Fruit fly (Drosophila melanogaster) whole organism, prepupa: ENCODE results near the gene Sec15.

Source experiments
- Blimp-1 ChIP-seq: fragments of 200-800 bp; sonication (Bioruptor generic); optimal IDR thresholded peaks from 3 replicates; lab custom pipeline; 2017; ENCODE audit warnings: missing biosample characterization, missing genetic modification characterization, mild to moderate bottlenecking, moderate library complexity, missing genetic modification reagents
- CG10631 ChIP-seq: fragments of 200-800 bp; sonication (Bioruptor generic); optimal IDR thresholded peaks from 2 replicates; lab custom pipeline; 2016; ENCODE audit warnings: missing biosample characterization, missing genetic modification characterization
- CG10669 ChIP-seq: fragments of 200-800 bp; sonication (Bioruptor generic); optimal IDR thresholded peaks from 3 replicates; lab custom pipeline; 2018; ENCODE audit warnings: missing biosample characterization, mild to moderate bottlenecking, missing genetic modification characterization, moderate library complexity
- CG11762 ChIP-seq: fragments of 200-800 bp; sonication (Bioruptor generic); optimal IDR thresholded peaks from 3 replicates; lab custom pipeline; 2016; ENCODE audit warnings: missing biosample characterization, missing genetic modification characterization; ENCODE audit not compliant: insufficient read depth
- CG15336 ChIP-seq: fragments of 200-800 bp; sonication (Bioruptor generic); IDR thresholded peaks from 2 replicates; pipeline ENCODE4 v1.3.6; 2022; ENCODE audit warnings: missing biosample characterization, missing genetic modification characterization
- CG1621 ChIP-seq: fragments of 200-800 bp; sonication (Bioruptor generic); optimal IDR thresholded peaks from 3 replicates; lab custom pipeline; 2018; ENCODE audit warnings: missing biosample characterization, mild to moderate bottlenecking, missing genetic modification characterization
- CG16779 ChIP-seq: fragments of 200-800 bp; sonication (Bioruptor generic); optimal IDR thresholded peaks from 3 replicates; lab custom pipeline; 2017; ENCODE audit warnings: missing biosample characterization, mild to moderate bottlenecking, missing genetic modification characterization
- CG3032 ChIP-seq: fragments of 200-800 bp; optimal IDR thresholded peaks from 2 replicates; lab custom pipeline; 2019; ENCODE audit warnings: missing biosample characterization, mild to moderate bottlenecking, missing genetic modification characterization, moderate library complexity
- CG31627 ChIP-seq: fragments of 200-800 bp; sonication (Bioruptor generic); optimal IDR thresholded peaks from 3 replicates; lab custom pipeline; 2016; ENCODE audit warnings: missing biosample characterization, missing genetic modification characterization
- CG34406 ChIP-seq: fragments of 200-800 bp; sonication (Bioruptor generic); optimal IDR thresholded peaks from 3 replicates; lab custom pipeline; 2016; ENCODE audit warnings: missing biosample characterization, missing genetic modification characterization
- CG3919 ChIP-seq: fragments of 200-800 bp; sonication (Bioruptor generic); optimal IDR thresholded peaks from 3 replicates; lab custom pipeline; 2016; ENCODE audit warnings: missing biosample characterization, missing genetic modification characterization
- CG4318 ChIP-seq: fragments of 200-800 bp; sonication (Bioruptor generic); optimal IDR thresholded peaks from 3 replicates; lab custom pipeline; 2017; ENCODE audit warnings: missing biosample characterization, mild to moderate bottlenecking, missing genetic modification characterization
- CG6163 ChIP-seq: fragments of 200-800 bp; sonication (Bioruptor generic); IDR thresholded peaks from 3 replicates; pipeline ENCODE4 v1.3.6; 2022; ENCODE audit warnings: missing biosample characterization, missing genetic modification characterization
- CG6808 ChIP-seq: fragments of 200-800 bp; sonication (Bioruptor generic); optimal IDR thresholded peaks from 3 replicates; lab custom pipeline; 2017; ENCODE audit warnings: missing biosample characterization, missing genetic modification characterization, mild to moderate bottlenecking, moderate library complexity, missing genetic modification reagents
- CG6854 ChIP-seq: fragments of 200-800 bp; sonication (Bioruptor generic); optimal IDR thresholded peaks from 2 replicates; lab custom pipeline; 2017; ENCODE audit warnings: missing biosample characterization, mild to moderate bottlenecking, missing genetic modification characterization
- CG8119 ChIP-seq: fragments of 200-800 bp; sonication (Bioruptor generic); IDR thresholded peaks from 3 replicates; pipeline ENCODE4 v1.3.6; 2022; ENCODE audit warnings: missing biosample characterization, missing genetic modification characterization
- Eip75B ChIP-seq: fragments of 200-800 bp; sonication (Bioruptor generic); optimal IDR thresholded peaks from 3 replicates; lab custom pipeline; 2016; ENCODE audit warnings: missing biosample characterization, missing genetic modification characterization
- Ets96B ChIP-seq: fragments of 200-800 bp; optimal IDR thresholded peaks from 2 replicates; lab custom pipeline; 2019; ENCODE audit warnings: missing biosample characterization, mild to moderate bottlenecking, missing genetic modification characterization, moderate library complexity
- Gug ChIP-seq: fragments of 200-800 bp; sonication (Bioruptor generic); IDR thresholded peaks from 2 replicates; pipeline ENCODE4 v1.3.6; 2022; ENCODE audit warnings: missing biosample characterization, missing genetic modification characterization
- Hr38 ChIP-seq: sonication (Bioruptor generic); optimal IDR thresholded peaks from 2 replicates; lab custom pipeline; 2016; ENCODE audit warnings: missing biosample characterization, missing genetic modification characterization
- Hr39 ChIP-seq: fragments of 200-800 bp; sonication (Bioruptor generic); optimal IDR thresholded peaks from 2 replicates; lab custom pipeline; 2016; ENCODE audit warnings: missing biosample characterization, missing genetic modification characterization
- Hr4 ChIP-seq: fragments of 200-800 bp; sonication (Bioruptor generic); optimal IDR thresholded peaks from 3 replicates; lab custom pipeline; 2016; ENCODE audit warnings: missing biosample characterization, missing genetic modification characterization
- Lpt ChIP-seq: fragments of 200-800 bp; sonication (Bioruptor generic); optimal IDR thresholded peaks from 3 replicates; lab custom pipeline; 2016; ENCODE audit warnings: missing biosample characterization, missing genetic modification characterization
- Met ChIP-seq: fragments of 200-800 bp; sonication (Bioruptor generic); optimal IDR thresholded peaks from 3 replicates; lab custom pipeline; 2016; ENCODE audit warnings: missing biosample characterization, missing genetic modification characterization
- Smox ChIP-seq: fragments of 200-800 bp; sonication (Bioruptor generic); optimal IDR thresholded peaks from 3 replicates; lab custom pipeline; 2016; ENCODE audit warnings: missing biosample characterization, missing genetic modification characterization
- Sox102F ChIP-seq: fragments of 200-800 bp; sonication (Bioruptor generic); optimal IDR thresholded peaks from 2 replicates; lab custom pipeline; 2016; ENCODE audit warnings: missing biosample characterization, mild to moderate bottlenecking, missing genetic modification characterization
- Sox15 ChIP-seq: fragments of 200-800 bp; sonication (Bioruptor generic); optimal IDR thresholded peaks from 3 replicates; lab custom pipeline; 2016; ENCODE audit warnings: missing biosample characterization, missing genetic modification characterization
- achi ChIP-seq: fragments of 200-800 bp; sonication (Bioruptor generic); optimal IDR thresholded peaks from 3 replicates; lab custom pipeline; 2016; ENCODE audit warnings: missing biosample characterization, missing genetic modification characterization
- dac ChIP-seq: fragments of 200-800 bp; sonication (Bioruptor generic); optimal IDR thresholded peaks from 2 replicates; lab custom pipeline; 2017; ENCODE audit warnings: missing biosample characterization, mild to moderate bottlenecking, missing genetic modification characterization
- dsx ChIP-seq: fragments of 200-800 bp; optimal IDR thresholded peaks from 3 replicates; lab custom pipeline; 2019; ENCODE audit warnings: missing biosample characterization, mild to moderate bottlenecking, missing genetic modification characterization, moderate library complexity; ENCODE audit not compliant: poor library complexity, severe bottlenecking
- eg ChIP-seq: fragments of 200-800 bp; sonication (Bioruptor generic); IDR thresholded peaks from 3 replicates; pipeline ENCODE4 v1.3.6; 2022; ENCODE audit warnings: missing biosample characterization, missing genetic modification characterization
- esn ChIP-seq: fragments of 200-800 bp; sonication (Bioruptor generic); optimal IDR thresholded peaks from 2 replicates; lab custom pipeline; 2016; ENCODE audit warnings: missing biosample characterization, mild to moderate bottlenecking, missing genetic modification characterization, moderate library complexity
- fd85E ChIP-seq: fragments of 200-800 bp; sonication (Bioruptor generic); optimal IDR thresholded peaks from 3 replicates; lab custom pipeline; 2016; ENCODE audit warnings: missing biosample characterization, missing genetic modification characterization
- fkh ChIP-seq: fragments of 200-800 bp; sonication (Bioruptor generic); optimal IDR thresholded peaks from 3 replicates; lab custom pipeline; 2017; ENCODE audit warnings: missing biosample characterization, mild to moderate bottlenecking, missing genetic modification characterization, moderate library complexity
- lz ChIP-seq: fragments of 200-800 bp; sonication (Bioruptor generic); optimal IDR thresholded peaks from 3 replicates; lab custom pipeline; 2016; ENCODE audit warnings: missing biosample characterization, missing genetic modification characterization
- net ChIP-seq: fragments of 200-800 bp; sonication (Bioruptor generic); optimal IDR thresholded peaks from 3 replicates; lab custom pipeline; 2016; ENCODE audit warnings: missing biosample characterization, missing genetic modification characterization
- salr ChIP-seq, 2 experiments: fragments of 200-800 bp; sonication (Bioruptor generic); optimal IDR thresholded peaks; 3 replicates each; lab custom pipeline; 2016 to 2018; ENCODE audit warnings: missing biosample characterization in 2 of 2, missing genetic modification characterization in 2 of 2, mild to moderate bottlenecking in 1 of 2
- spab ChIP-seq: fragments of 200-800 bp; sonication (Bioruptor generic); optimal IDR thresholded peaks from 2 replicates; lab custom pipeline; 2017; ENCODE audit warnings: missing biosample characterization, mild to moderate bottlenecking, missing genetic modification characterization, missing genetic modification reagents
- ss ChIP-seq, 2 experiments: fragments of 200-800 bp; sonication (Bioruptor generic); optimal IDR thresholded peaks; 2 replicates in 1 of 2; 3 replicates in 1 of 2; lab custom pipeline; 2017 to 2018; ENCODE audit warnings: mild to moderate bottlenecking in 2 of 2, missing biosample characterization in 2 of 2, missing genetic modification characterization in 2 of 2, moderate library complexity in 1 of 2
- svp ChIP-seq: fragments of 200-800 bp; sonication (Bioruptor generic); peaks from one replicate; lab custom pipeline; 2016; ENCODE audit warnings: missing biosample characterization, missing genetic modification characterization
- topi ChIP-seq: fragments of 200-800 bp; sonication (Bioruptor generic); optimal IDR thresholded peaks from 3 replicates; lab custom pipeline; 2016; ENCODE audit warnings: missing biosample characterization, missing genetic modification characterization
- vri ChIP-seq: fragments of 200-800 bp; sonication (Bioruptor generic); optimal IDR thresholded peaks from 3 replicates; lab custom pipeline; 2016; ENCODE audit warnings: missing biosample characterization, mild to moderate bottlenecking, missing genetic modification characterization

Gene Sec15

dm6 chr3R:21111046-21111480 is 3.3 kb upstream of the Sec15 start, which contains the start of gene Rab11 (continued):
- TF ChIP-seq salr (GFP tag; optimal IDR thresholded peaks at IDR 0.05; lab: Kevin White, UChicago) (no peak), topi (GFP tag; lab: Kevin White, UChicago) (peak; percentile 54), Hr38 (GFP tag; lab: Kevin White, UChicago) (no peak), Smox (no peak), CG8119 (GFP tag; lab: Robert Waterston, UW) (no peak), Eip75B (GFP tag; lab: Kevin White, UChicago) (no peak)

DNA sequence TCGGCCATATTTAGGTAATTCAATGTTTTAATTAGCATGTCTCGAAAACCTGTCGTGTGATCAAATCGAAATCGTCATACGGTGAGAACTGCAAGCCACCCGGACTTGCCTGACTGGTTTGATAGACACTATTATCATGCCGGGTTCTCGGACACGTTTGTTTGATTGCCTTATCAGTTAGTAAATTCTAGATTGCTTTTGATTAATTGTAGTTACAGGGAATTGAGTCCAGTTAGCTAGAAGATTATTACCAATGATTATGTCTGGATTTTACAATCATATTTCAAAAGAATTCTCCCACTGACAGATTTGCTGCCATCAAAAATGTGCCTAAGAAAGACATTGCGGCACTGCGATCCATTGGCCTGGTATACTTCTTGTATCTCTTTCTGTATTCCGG is 1.9 kb upstream of the Sec15 start:
- no peak for TF ChIP-seq dac (GFP tag; lab: Kevin White, UChicago)
- no peak for TF ChIP-seq spab
- no peak for TF ChIP-seq CG10631
- TF ChIP-seq Sox15 (GFP tag; lab: Kevin White, UChicago), result no peak
- no peak for TF ChIP-seq topi (GFP tag; lab: Kevin White, UChicago)
- TF ChIP-seq fkh, result no peak
- TF ChIP-seq CG8119 (GFP tag; lab: Robert Waterston, UW), result no peak
- TF ChIP-seq, all 60 proteins: peak for 0

DNA sequence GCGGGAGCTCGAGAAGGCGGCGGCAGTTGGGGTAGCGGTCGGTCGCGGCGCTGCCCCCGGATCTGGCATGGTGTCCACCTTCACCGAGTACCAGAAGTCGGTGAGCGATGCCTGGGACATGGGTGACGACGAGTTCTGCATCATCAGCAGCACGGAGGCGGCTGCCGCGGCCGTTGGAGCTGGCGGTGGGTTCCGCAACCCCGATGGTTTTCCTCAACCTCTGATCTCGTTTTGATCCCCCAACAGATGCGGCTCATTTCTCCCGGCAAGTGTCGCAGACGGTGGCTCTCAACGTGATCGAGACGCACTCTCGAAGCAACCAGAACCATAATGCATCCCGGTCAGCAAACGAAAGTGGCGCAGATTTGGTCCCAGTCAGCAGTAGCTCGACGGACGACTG is 5.3 kb downstream of the Sec15 start:
- TF ChIP-seq CG10631 (no peak), fd85E (no peak), ss (GFP tag; optimal IDR thresholded peaks at IDR 0.05; lab: Kevin White, UChicago) (no peak), CG6808 (no peak), CG6854 (GFP tag; lab: Kevin White, UChicago) (no peak), spab (no peak), vri (GFP tag; lab: Kevin White, UChicago) (no peak)

DNA sequence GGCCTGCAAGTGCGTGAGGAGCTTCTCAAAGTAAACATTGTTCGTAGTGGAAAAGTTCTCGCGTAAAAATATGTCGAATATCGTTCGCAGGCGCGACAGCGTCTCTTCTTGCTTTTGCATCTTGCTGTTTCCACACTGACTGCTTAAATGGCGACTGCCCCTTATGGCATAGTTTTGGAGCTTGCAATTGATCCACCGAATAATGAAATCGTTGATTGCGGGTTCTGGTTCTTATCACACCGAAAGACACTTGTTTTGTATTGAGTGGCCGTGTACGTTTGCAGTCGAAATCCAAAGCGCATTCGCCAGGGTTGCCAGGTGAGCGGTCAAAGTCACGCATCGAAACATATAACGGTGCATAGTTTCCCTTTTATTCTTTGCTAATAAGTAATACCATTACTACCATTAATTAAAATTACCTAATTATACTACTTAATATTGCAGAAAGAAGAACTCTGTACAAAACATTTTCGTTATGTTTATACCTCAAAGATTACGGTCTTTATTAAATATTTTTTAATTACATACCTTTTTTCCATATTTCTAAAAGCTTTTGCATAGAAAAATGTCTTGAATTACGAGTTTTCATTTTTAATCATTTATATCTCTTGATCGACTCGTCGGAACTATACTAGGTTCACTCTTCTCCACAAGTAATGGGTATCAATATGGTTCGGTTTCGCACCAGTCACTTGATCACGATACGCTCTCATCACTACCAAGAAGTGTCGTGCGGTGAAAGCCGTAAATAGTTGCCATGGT is 6.1 kb downstream of the Sec15 start, which contains the start of the genes CG7044 and Tbc1d22:
Gene CG7044 (minus strand): TSS at position 266 of the 762 bp plus-strand sequence.
Gene Tbc1d22 (plus strand): TSS at position 747 of the 762 bp plus-strand sequence.
- TF ChIP-seq Blimp-1 (peak; percentile 0), CG3032 (tag; lab: Kevin White, UChicago) (peak; percentile 60), lz (GFP tag; lab: Kevin White, UChicago) (peak; percentile 65), dsx (no peak), salr (GFP tag; optimal IDR thresholded peaks at IDR 0.05; lab: Kevin White, UChicago) (no peak), CG6808 (no peak), CG3919 (GFP tag; lab: Kevin White, UChicago) (no peak), vri (GFP tag; lab: Kevin White, UChicago) (no peak), topi (GFP tag; lab: Kevin White, UChicago) (peak; percentile 41), CG8119 (GFP tag; lab: Robert Waterston, UW) (no peak), achi (GFP tag; lab: Kevin White, UChicago) (no peak), svp (peak; percentile 89), Sox102F (GFP tag; lab: Kevin White, UChicago) (no peak), CG6163 (GFP tag; lab: Robert Waterston, UW) (no peak), CG4318 (GFP tag; lab: Kevin White, UChicago) (no peak), esn (GFP tag; lab: Kevin White, UChicago) (peak; percentile 64), Met (GFP tag; lab: Kevin White, UChicago) (no peak), Ets96B (tag; lab: Kevin White, UChicago) (no peak), CG1621 (tag; lab: Kevin White, UChicago) (no peak), CG16779 (no peak), Sox15 (GFP tag; lab: Kevin White, UChicago) (peak; percentile 62), fkh (peak; percentile 55), CG6854 (GFP tag; lab: Kevin White, UChicago) (no peak), net (GFP tag; lab: Kevin White, UChicago) (no peak), CG11762 (GFP tag; lab: Kevin White, UChicago) (no peak), Lpt (GFP tag; lab: Kevin White, UChicago) (no peak), Hr4 (GFP tag; lab: Kevin White, UChicago) (no peak), Hr38 (GFP tag; lab: Kevin White, UChicago) (no peak), Hr39 (peak; percentile 70), CG15336 (GFP tag; lab: Robert Waterston, UW) (no peak), ss (GFP tag; optimal IDR thresholded peaks at IDR 0.05; lab: Kevin White, UChicago) (no peak), CG34406 (no peak), CG10631 (no peak), Eip75B (GFP tag; lab: Kevin White, UChicago) (no peak), Gug (GFP tag; lab: Robert Waterston, UW) (no peak), CG31627 (GFP tag; lab: Kevin White, UChicago) (peak; percentile 68), CG10669 (GFP tag; lab: Kevin White, UChicago) (no peak), eg (GFP tag; lab: Robert Waterston, UW) (no peak)
